Worm (Caenorhabditis elegans) whole organism, mixed stage, embryonic: ENCODE data around the gene F44B9.9.

ENCODE experiments used
- M03D4.4 ChIP-seq: sonication (generic microtip); optimal IDR thresholded peaks from 2 replicates; lab custom pipeline; 2017; ENCODE audit warnings: mild to moderate bottlenecking, missing genetic modification characterization, missing compliant biosample characterization
- blmp-1 ChIP-seq: fragments of 150-350 bp; optimal IDR thresholded peaks from 2 replicates; lab custom pipeline; 2014; ENCODE audit warnings: missing biosample characterization, missing genetic modification characterization
- ceh-39 ChIP-seq: fragments of 150-350 bp; optimal IDR thresholded peaks from 2 replicates; lab custom pipeline; 2014; ENCODE audit warnings: missing biosample characterization, missing genetic modification characterization
- ceh-43 ChIP-seq: fragments of 200-800 bp; sonication (Bioruptor generic); optimal IDR thresholded peaks from 2 replicates; lab custom pipeline; 2018; ENCODE audit warnings: mild to moderate bottlenecking, missing genetic modification characterization, moderate library complexity, missing compliant biosample characterization
- elt-3 ChIP-seq: fragments of 150-350 bp; optimal IDR thresholded peaks from 2 replicates; lab custom pipeline; 2014; ENCODE audit warnings: missing biosample characterization, missing genetic modification characterization
- nhr-12 ChIP-seq: fragments of 150-350 bp; optimal IDR thresholded peaks from 2 replicates; lab custom pipeline; 2014; ENCODE audit warnings: missing biosample characterization, missing genetic modification characterization
- nhr-237 ChIP-seq: fragments of 150-350 bp; optimal IDR thresholded peaks from 2 replicates; lab custom pipeline; 2014; ENCODE audit warnings: missing biosample characterization, missing genetic modification characterization
- nhr-28 ChIP-seq: fragments of 150-350 bp; optimal IDR thresholded peaks from 2 replicates; lab custom pipeline; 2014; ENCODE audit warnings: missing biosample characterization, missing genetic modification characterization
- pha-4 ChIP-seq: fragments of 150-350 bp; optimal IDR thresholded peaks from 2 replicates; lab custom pipeline; 2018; ENCODE audit warnings: missing biosample characterization, missing genetic modification reagents, missing genetic modification characterization
- unc-39 ChIP-seq: fragments of 150-350 bp; optimal IDR thresholded peaks from 2 replicates; lab custom pipeline; 2014; ENCODE audit warnings: missing biosample characterization, missing genetic modification characterization
- unc-62 ChIP-seq: fragments of 150-350 bp; optimal IDR thresholded peaks from 2 replicates; lab custom pipeline; 2014; ENCODE audit warnings: missing biosample characterization, missing genetic modification reagents, missing genetic modification characterization
- ztf-11 ChIP-seq: fragments of 150-350 bp; optimal IDR thresholded peaks from 2 replicates; lab custom pipeline; 2014; ENCODE audit warnings: missing biosample characterization, missing genetic modification characterization

ce11 chrIII:8036050-8036449 is 5.2 kb upstream of the F44B9.9 start:
- TF ChIP-seq ceh-39 (tag; lab: Kevin White, UChicago) (no peak), blmp-1 (tag; lab: Kevin White, UChicago) (no peak), nhr-12 (tag; lab: Kevin White, UChicago) (no peak), unc-39 (no peak), M03D4.4 (tag; lab: Kevin White, UChicago) (no peak), unc-62 (GFP tag; lab: Kevin White, UChicago) (no peak), ceh-43 (GFP tag; lab: Kevin White, UChicago) (no peak), pha-4 (tag; lab: Kevin White, UChicago) (no peak), nhr-237 (tag; lab: Kevin White, UChicago) (no peak), elt-3 (tag; lab: Kevin White, UChicago) (no peak), nhr-28 (tag; lab: Kevin White, UChicago) (no peak), ztf-11 (tag; lab: Kevin White, UChicago) (no peak)
